Worm (Caenorhabditis elegans) whole organism, early embryonic: ENCODE results near the gene srd-67.

Experiments used
- ceh-13 ChIP-seq: fragments of 200-800 bp; sonication (Bioruptor generic); optimal IDR thresholded peaks from 2 replicates; lab custom pipeline; 2018; ENCODE audit warnings: mild to moderate bottlenecking, missing genetic modification characterization, missing compliant biosample characterization
- ceh-36 ChIP-seq: sonication (generic microtip); optimal IDR thresholded peaks from 2 replicates; lab custom pipeline; 2016; ENCODE audit warnings: missing genetic modification characterization, inconsistent platforms, missing compliant biosample characterization

- TF ChIP-seq ceh-36 (tag; lab: Kevin White, UChicago) (no peak), ceh-13 (no peak)
Observed at ce11 chrIII:2272075-2272474, 26.4 kb upstream of the srd-67 start, which contains the start of gene fbxa-48.
